Worm (Caenorhabditis elegans) whole organism, L3 larva: ENCODE measurements around the gene F38E9.4.

ENCODE experiments used
- R02D3.7 ChIP-seq: fragments of 150-350 bp; optimal IDR thresholded peaks from 2 replicates; lab custom pipeline; 2014; ENCODE audit warnings: missing biosample characterization, missing genetic modification characterization
- ZK546.5 ChIP-seq: sonication (generic microtip); optimal IDR thresholded peaks from 2 replicates; lab custom pipeline; 2017; ENCODE audit warnings: missing biosample characterization, missing genetic modification characterization
- ceh-82 ChIP-seq: fragments of 150-350 bp; optimal IDR thresholded peaks from 2 replicates; lab custom pipeline; 2014; ENCODE audit warnings: missing biosample characterization, missing genetic modification characterization
- fkh-10 ChIP-seq: sonication (generic microtip); optimal IDR thresholded peaks from 2 replicates; lab custom pipeline; 2017; ENCODE audit warnings: missing biosample characterization, missing genetic modification reagents, missing genetic modification characterization
- fos-1 ChIP-seq: fragments of 150-350 bp; optimal IDR thresholded peaks from 2 replicates; lab custom pipeline; 2014; ENCODE audit warnings: missing biosample characterization, missing genetic modification characterization
- mdl-1 ChIP-seq: fragments of 150-350 bp; optimal IDR thresholded peaks from 2 replicates; lab custom pipeline; 2014; ENCODE audit warnings: missing biosample characterization, missing genetic modification characterization
- nfya-1 ChIP-seq: sonication (generic microtip); optimal IDR thresholded peaks from 2 replicates; lab custom pipeline; 2017; ENCODE audit warnings: missing genetic modification characterization, mild to moderate bottlenecking, missing compliant biosample characterization, antibody characterized with exemption, moderate library complexity; ENCODE audit not compliant: insufficient read depth
- nhr-11 ChIP-seq: fragments of 150-350 bp; optimal IDR thresholded peaks from 2 replicates; lab custom pipeline; 2014; ENCODE audit warnings: missing biosample characterization, missing genetic modification characterization
- nhr-12 ChIP-seq: fragments of 150-350 bp; optimal IDR thresholded peaks from 2 replicates; lab custom pipeline; 2014; ENCODE audit warnings: missing biosample characterization, missing genetic modification characterization
- nhr-76 ChIP-seq: fragments of 150-350 bp; sonication (generic microtip); optimal IDR thresholded peaks from 5 replicates; lab custom pipeline; 2014; ENCODE audit warnings: missing biosample characterization, missing genetic modification characterization
- tbx-2 ChIP-seq: sonication (generic microtip); optimal IDR thresholded peaks from 2 replicates; lab custom pipeline; 2016; ENCODE audit warnings: mild to moderate bottlenecking, missing genetic modification characterization, missing compliant biosample characterization
- unc-62 ChIP-seq: fragments of 150-350 bp; sonication (generic microtip); optimal IDR thresholded peaks from 4 replicates; lab custom pipeline; 2014; ENCODE audit warnings: missing biosample characterization, missing genetic modification reagents, missing genetic modification characterization
- zag-1 ChIP-seq: fragments of 150-350 bp; optimal IDR thresholded peaks from 2 replicates; lab custom pipeline; 2014; ENCODE audit warnings: missing biosample characterization, missing genetic modification characterization

DNA sequence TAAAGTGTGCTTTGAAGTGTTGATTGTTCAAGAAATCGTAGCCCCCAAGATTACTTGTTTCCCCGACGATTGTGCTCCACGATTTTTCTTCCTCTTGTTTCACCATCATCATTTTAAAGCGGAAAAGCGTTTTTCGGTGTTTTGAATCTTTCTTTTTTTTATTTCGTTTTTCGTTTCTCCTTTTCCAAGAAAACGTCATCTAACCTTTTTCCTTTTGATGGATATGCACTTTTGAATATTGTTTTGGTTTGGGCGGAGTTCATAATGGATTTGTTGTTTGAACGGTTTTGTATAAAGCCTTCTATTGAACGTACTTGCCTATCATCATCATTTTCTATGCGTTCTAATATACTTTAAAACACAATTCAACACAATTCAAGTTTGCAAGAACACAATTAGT lies 19.6 kb upstream of the F38E9.4 start, which contains the start of gene F38E9.6:
- TF ChIP-seq mdl-1 (no peak), nhr-11 (no peak), fos-1 (tag; lab: Kevin White, UChicago) (no peak), R02D3.7 (tag; lab: Kevin White, UChicago) (no peak), unc-62 (GFP tag; lab: Kevin White, UChicago) (no peak), fkh-10 (no peak), ZK546.5 (no peak), zag-1 (no peak), tbx-2 (tag; lab: Kevin White, UChicago) (no peak), nhr-12 (tag; lab: Kevin White, UChicago) (no peak), nfya-1 (tag; lab: Kevin White, UChicago) (no peak), nhr-76 (tag; lab: Kevin White, UChicago) (no peak), ceh-82 (tag; lab: Kevin White, UChicago) (no peak)
